Fruit fly (Drosophila melanogaster) whole organism, larva: ENCODE results near the gene CG7742.

Experiments
- noc ChIP-seq: fragments of 200-800 bp; sonication (Bioruptor generic); optimal IDR thresholded peaks from 3 replicates; lab custom pipeline; 2019; ENCODE audit warnings: missing biosample characterization, mild to moderate bottlenecking, missing genetic modification characterization, moderate library complexity

Gene CG7742

dm6 chr2L:5186543-5186942 lies 28.3 kb downstream of the CG7742 start:
- no peak for TF ChIP-seq noc (tag; lab: Kevin White, UChicago)
